Worm (Caenorhabditis elegans) whole organism, late embryonic: ENCODE results near the gene dars-2.

Experiments
- C08G9.2 ChIP-seq: sonication (generic microtip); optimal IDR thresholded peaks from 2 replicates; lab custom pipeline; 2016; ENCODE audit warnings: mild to moderate bottlenecking, missing genetic modification characterization, moderate library complexity, missing compliant biosample characterization
- C38D4.7 ChIP-seq: fragments of 200-800 bp; sonication (Bioruptor generic); optimal IDR thresholded peaks from 2 replicates; lab custom pipeline; 2018; ENCODE audit warnings: mild to moderate bottlenecking, missing genetic modification characterization, moderate library complexity, missing compliant biosample characterization
- F13H6.1 ChIP-seq: sonication (generic microtip); optimal IDR thresholded peaks from 2 replicates; lab custom pipeline; 2016; ENCODE audit warnings: missing genetic modification characterization, missing compliant biosample characterization
- K02D7.2 ChIP-seq: sonication (generic microtip); optimal IDR thresholded peaks from 2 replicates; lab custom pipeline; 2017; ENCODE audit warnings: mild to moderate bottlenecking, missing genetic modification characterization, missing compliant biosample characterization
- T23F11.4 ChIP-seq: fragments of 200-800 bp; sonication (Bioruptor generic); optimal IDR thresholded peaks from 2 replicates; lab custom pipeline; 2018; ENCODE audit warnings: mild to moderate bottlenecking, missing genetic modification characterization, missing compliant biosample characterization
- Y22D7AL.16 ChIP-seq: sonication (generic microtip); optimal IDR thresholded peaks from 2 replicates; lab custom pipeline; 2016; ENCODE audit warnings: missing genetic modification characterization, missing compliant biosample characterization
- ahr-1 ChIP-seq: sonication (generic microtip); optimal IDR thresholded peaks from 2 replicates; lab custom pipeline; 2016; ENCODE audit warnings: missing genetic modification characterization, missing compliant biosample characterization
- ceh-14 ChIP-seq: sonication (generic microtip); optimal IDR thresholded peaks from 2 replicates; lab custom pipeline; 2016; ENCODE audit warnings: missing genotype, missing genetic modification characterization, missing compliant biosample characterization
- ceh-30 ChIP-seq: fragments of 150-350 bp; optimal IDR thresholded peaks from 2 replicates; lab custom pipeline; 2014; ENCODE audit warnings: missing biosample characterization, missing genetic modification characterization
- ceh-34 ChIP-seq: sonication (generic microtip); optimal IDR thresholded peaks from 2 replicates; lab custom pipeline; 2016; ENCODE audit warnings: mild to moderate bottlenecking, missing genetic modification characterization, missing compliant biosample characterization
- ceh-45 ChIP-seq: fragments of 200-800 bp; sonication (Bioruptor generic); IDR thresholded peaks from 2 replicates; pipeline ENCODE4 v1.3.6; 2022; ENCODE audit warnings: missing genetic modification reagents, missing genetic modification characterization, missing compliant biosample characterization
- dve-1 ChIP-seq: sonication (generic microtip); optimal IDR thresholded peaks from 2 replicates; lab custom pipeline; 2017; ENCODE audit warnings: antibody characterized with exemption, mild to moderate bottlenecking, missing genetic modification characterization, missing compliant biosample characterization
- elt-2 ChIP-seq: sonication (generic microtip); optimal IDR thresholded peaks from 2 replicates; lab custom pipeline; 2016; ENCODE audit warnings: missing genetic modification reagents, missing genetic modification characterization, missing compliant biosample characterization
- elt-4 ChIP-seq: sonication (generic microtip); optimal IDR thresholded peaks from 2 replicates; lab custom pipeline; 2016; ENCODE audit warnings: missing genetic modification characterization, missing compliant biosample characterization
- eyg-1 ChIP-seq: sonication (generic microtip); optimal IDR thresholded peaks from 2 replicates; lab custom pipeline; 2016; ENCODE audit warnings: missing genotype, missing genetic modification characterization, missing compliant biosample characterization
- fax-1 ChIP-seq: sonication (generic microtip); optimal IDR thresholded peaks from 2 replicates; lab custom pipeline; 2016; ENCODE audit warnings: missing genotype, missing genetic modification characterization, missing compliant biosample characterization
- hlh-13 ChIP-seq: fragments of 200-800 bp; sonication (Bioruptor generic); optimal IDR thresholded peaks from 2 replicates; lab custom pipeline; 2018; ENCODE audit warnings: mild to moderate bottlenecking, missing genetic modification characterization, missing compliant biosample characterization
- hlh-15 ChIP-seq: sonication (generic microtip); optimal IDR thresholded peaks from 2 replicates; lab custom pipeline; 2016; ENCODE audit warnings: missing genetic modification characterization, missing compliant biosample characterization
- hlh-30 ChIP-seq: sonication (generic microtip); optimal IDR thresholded peaks from 2 replicates; lab custom pipeline; 2017; ENCODE audit warnings: antibody characterized with exemption, missing genetic modification characterization, missing compliant biosample characterization; ENCODE audit not compliant: insufficient read depth
- hlh-6 ChIP-seq: sonication (generic microtip); optimal IDR thresholded peaks from 2 replicates; lab custom pipeline; 2016; ENCODE audit warnings: missing genotype, missing genetic modification characterization, missing compliant biosample characterization
- hlh-8 ChIP-seq: sonication (generic microtip); optimal IDR thresholded peaks from 2 replicates; lab custom pipeline; 2016; ENCODE audit warnings: missing genotype, missing genetic modification characterization, missing compliant biosample characterization
- lim-6 ChIP-seq: sonication (generic microtip); optimal IDR thresholded peaks from 2 replicates; lab custom pipeline; 2016; ENCODE audit warnings: missing genetic modification characterization, missing compliant biosample characterization
- lin-11 ChIP-seq: fragments of 200-800 bp; sonication (Bioruptor generic); optimal IDR thresholded peaks from 2 replicates; lab custom pipeline; 2018; ENCODE audit warnings: mild to moderate bottlenecking, missing genetic modification characterization, missing compliant biosample characterization
- madf-2 ChIP-seq: sonication (generic microtip); optimal IDR thresholded peaks from 2 replicates; lab custom pipeline; 2017; ENCODE audit warnings: missing genetic modification characterization, missing compliant biosample characterization
- nhr-11 ChIP-seq: fragments of 150-350 bp; optimal IDR thresholded peaks from 2 replicates; lab custom pipeline; 2014; ENCODE audit warnings: missing biosample characterization, missing genetic modification characterization
- nhr-232 ChIP-seq: sonication (generic microtip); optimal IDR thresholded peaks from 2 replicates; lab custom pipeline; 2016; ENCODE audit warnings: missing genetic modification characterization, missing compliant biosample characterization
- npax-4 ChIP-seq: sonication (generic microtip); optimal IDR thresholded peaks from 2 replicates; lab custom pipeline; 2016; ENCODE audit warnings: missing genetic modification characterization, missing compliant biosample characterization
- pha-2 ChIP-seq: sonication (generic microtip); optimal IDR thresholded peaks from 2 replicates; lab custom pipeline; 2017; ENCODE audit warnings: mild to moderate bottlenecking, missing genetic modification characterization, missing compliant biosample characterization
- ref-2 ChIP-seq: sonication (generic microtip); optimal IDR thresholded peaks from 2 replicates; lab custom pipeline; 2016; ENCODE audit warnings: missing genetic modification characterization, missing compliant biosample characterization
- rnt-1 ChIP-seq: sonication (generic microtip); optimal IDR thresholded peaks from 2 replicates; lab custom pipeline; 2016; ENCODE audit warnings: missing genetic modification characterization, missing compliant biosample characterization
- sdc-2 ChIP-seq: sonication (generic microtip); optimal IDR thresholded peaks from 2 replicates; lab custom pipeline; 2016; ENCODE audit warnings: missing genotype, missing genetic modification characterization, missing compliant biosample characterization
- syd-9 ChIP-seq: sonication (generic microtip); optimal IDR thresholded peaks from 2 replicates; lab custom pipeline; 2016; ENCODE audit warnings: mild to moderate bottlenecking, missing genetic modification characterization, moderate library complexity, missing compliant biosample characterization
- ttx-3 ChIP-seq: sonication (generic microtip); optimal IDR thresholded peaks from 2 replicates; lab custom pipeline; 2016; ENCODE audit warnings: missing genetic modification reagents, missing genetic modification characterization, missing compliant biosample characterization
- unc-42 ChIP-seq: sonication (generic microtip); optimal IDR thresholded peaks from 2 replicates; lab custom pipeline; 2016; ENCODE audit warnings: missing genotype, missing genetic modification characterization, missing compliant biosample characterization
- unc-55 ChIP-seq: sonication (generic microtip); optimal IDR thresholded peaks from 2 replicates; lab custom pipeline; 2017; ENCODE audit warnings: missing biosample characterization, missing genetic modification reagents, missing genetic modification characterization
- unc-86 ChIP-seq: sonication (generic microtip); optimal IDR thresholded peaks from 2 replicates; lab custom pipeline; 2016; ENCODE audit warnings: missing genetic modification characterization, missing compliant biosample characterization
- zip-5 ChIP-seq: sonication (generic microtip); optimal IDR thresholded peaks from 2 replicates; lab custom pipeline; 2016; ENCODE audit warnings: missing genetic modification characterization, missing compliant biosample characterization

The dars-2 gene

ce11 chrV:12065369-12065768 lies 16.8 kb downstream of the dars-2 start, which contains the start of gene pqn-53:
Gene pqn-53, minus strand, starts transcription at chrV:12065391.
- peak; percentile 8 for TF ChIP-seq rnt-1 (tag; lab: Kevin White, UChicago)
- peak; percentile 17 for TF ChIP-seq unc-55 (GFP tag; lab: Kevin White, UChicago)
- no peak for TF ChIP-seq ceh-45 (GFP tag; lab: Robert Waterston, UW)
- peak; percentile 65 for TF ChIP-seq hlh-30 (tag; lab: Kevin White, UChicago)

ce11 chrV:12065859-12066258 lies 17.3 kb downstream of the dars-2 start:
- TF ChIP-seq hlh-8 (tag; lab: Kevin White, UChicago) (no peak), hlh-30 (tag; lab: Kevin White, UChicago) (peak; percentile 86)

ce11 chrV:12068437-12068836 lies 19.9 kb downstream of the dars-2 start, which contains the start of gene kmo-2:
Gene kmo-2, minus strand, starts transcription at chrV:12068537.
- no peak for TF ChIP-seq ref-2 (tag; lab: Kevin White, UChicago)
- no peak for TF ChIP-seq nhr-232 (tag; lab: Kevin White, UChicago)
- TF ChIP-seq hlh-15 (tag; lab: Kevin White, UChicago), result no peak

- no peak for TF ChIP-seq ceh-14
- TF ChIP-seq ahr-1 (tag; lab: Kevin White, UChicago), result no peak
- no peak for TF ChIP-seq madf-2
- TF ChIP-seq fax-1 (tag; lab: Kevin White, UChicago), result no peak
- TF ChIP-seq T23F11.4 (GFP tag; lab: Kevin White, UChicago), result no peak
- TF ChIP-seq nhr-11 (tag; lab: Kevin White, UChicago), result no peak
- TF ChIP-seq ceh-45 (GFP tag; lab: Robert Waterston, UW), result no peak
- TF ChIP-seq sdc-2 (tag; lab: Kevin White, UChicago), result no peak
- no peak for TF ChIP-seq syd-9 (tag; lab: Kevin White, UChicago)
- no peak for TF ChIP-seq K02D7.2 (tag; lab: Kevin White, UChicago)
- no peak for TF ChIP-seq hlh-6 (tag; lab: Kevin White, UChicago)
- TF ChIP-seq unc-86 (tag; lab: Kevin White, UChicago), result no peak
- TF ChIP-seq ttx-3 (tag; lab: Kevin White, UChicago), result no peak
- no peak for TF ChIP-seq unc-42
- TF ChIP-seq hlh-8 (tag; lab: Kevin White, UChicago), result no peak
- no peak for TF ChIP-seq elt-4 (tag; lab: Kevin White, UChicago)
- no peak for TF ChIP-seq hlh-15 (tag; lab: Kevin White, UChicago)
- TF ChIP-seq elt-2 (tag; lab: Kevin White, UChicago), result no peak
- TF ChIP-seq C38D4.7 (GFP tag; lab: Kevin White, UChicago), result no peak
- TF ChIP-seq F13H6.1 (tag; lab: Kevin White, UChicago), result no peak
Observed at ce11 chrV:12070419-12070818, 21.9 kb downstream of the dars-2 start, which contains the start of gene kmo-1. Gene kmo-1, minus strand, starts transcription at chrV:12070519.

ce11 chrV:12071483-12071882 lies 22.9 kb downstream of the dars-2 start:
- TF ChIP-seq npax-4 (tag; lab: Kevin White, UChicago) (no peak), hlh-13 (no peak), hlh-8 (tag; lab: Kevin White, UChicago) (no peak), pha-2 (tag; lab: Kevin White, UChicago) (no peak), lin-11 (tag; lab: Kevin White, UChicago) (no peak), lim-6 (tag; lab: Kevin White, UChicago) (no peak), Y22D7AL.16 (no peak), C08G9.2 (tag; lab: Kevin White, UChicago) (no peak), ceh-30 (no peak), unc-42 (no peak), ceh-34 (no peak), eyg-1 (tag; lab: Kevin White, UChicago) (no peak), hlh-30 (tag; lab: Kevin White, UChicago) (no peak), zip-5 (tag; lab: Kevin White, UChicago) (no peak), dve-1 (tag; lab: Kevin White, UChicago) (no peak), ttx-3 (tag; lab: Kevin White, UChicago) (no peak)
